Fruit fly (Drosophila melanogaster) whole organism, embryonic: ENCODE results near the gene Tg.

ENCODE experiments used
- Antp ChIP-seq: fragments of 200-800 bp; sonication (Bioruptor generic); optimal IDR thresholded peaks from 3 replicates; lab custom pipeline; 2016; ENCODE audit warnings: missing biosample characterization, missing genetic modification characterization
- Atf3 ChIP-seq: fragments of 200-800 bp; sonication (Bioruptor generic); optimal IDR thresholded peaks from 3 replicates; lab custom pipeline; 2016; ENCODE audit warnings: missing biosample characterization, missing genetic modification characterization
- CG11093 ChIP-seq: fragments of 200-800 bp; sonication (Bioruptor generic); IDR thresholded peaks from 3 replicates; pipeline ENCODE4 v1.3.6; 2022; ENCODE audit warnings: missing biosample characterization, missing genetic modification characterization
- CG12155 ChIP-seq: fragments of 200-800 bp; sonication (Bioruptor generic); optimal IDR thresholded peaks from 3 replicates; lab custom pipeline; 2016; ENCODE audit warnings: missing biosample characterization, missing genetic modification characterization
- CG13287 ChIP-seq: fragments of 200-800 bp; sonication (Bioruptor generic); IDR thresholded peaks from 2 replicates; pipeline ENCODE4 v1.3.6; 2022; ENCODE audit warnings: missing biosample characterization, missing genetic modification characterization; ENCODE audit not compliant: partially characterized antibody
- CG13424 ChIP-seq: fragments of 200-800 bp; sonication (Bioruptor generic); optimal IDR thresholded peaks from 2 replicates; lab custom pipeline; 2019; ENCODE audit warnings: missing biosample characterization, mild to moderate bottlenecking, missing genetic modification characterization, moderate library complexity
- CG15073 ChIP-seq: fragments of 200-800 bp; sonication (Bioruptor generic); optimal IDR thresholded peaks from 2 replicates; lab custom pipeline; 2016; ENCODE audit warnings: missing biosample characterization, missing genetic modification characterization
- CG15514 ChIP-seq: fragments of 200-800 bp; sonication (Bioruptor generic); optimal IDR thresholded peaks from 3 replicates; lab custom pipeline; 2017; ENCODE audit warnings: missing biosample characterization, missing genetic modification characterization, mild to moderate bottlenecking, moderate library complexity, missing genetic modification reagents
- CG18011 ChIP-seq: fragments of 200-800 bp; sonication (Bioruptor generic); optimal IDR thresholded peaks from 2 replicates; lab custom pipeline; 2017; ENCODE audit warnings: missing biosample characterization, missing genetic modification characterization, mild to moderate bottlenecking, moderate library complexity, missing genotype
- CG34224 ChIP-seq: fragments of 200-800 bp; sonication (Bioruptor generic); IDR thresholded peaks from 3 replicates; pipeline ENCODE4 v1.3.6; 2022; ENCODE audit warnings: missing biosample characterization, missing genetic modification characterization; ENCODE audit not compliant: partially characterized antibody
- CG4617 ChIP-seq: fragments of 200-800 bp; sonication (Bioruptor generic); optimal IDR thresholded peaks from 3 replicates; lab custom pipeline; 2016; ENCODE audit warnings: missing biosample characterization, missing genetic modification characterization, borderline replicate concordance
- CG7839 ChIP-seq: fragments of 200-800 bp; sonication (Bioruptor generic); optimal IDR thresholded peaks from 3 replicates; lab custom pipeline; 2018; ENCODE audit warnings: missing biosample characterization, mild to moderate bottlenecking, missing genetic modification characterization, moderate library complexity
- CG7928 ChIP-seq: fragments of 200-800 bp; sonication (Bioruptor generic); optimal IDR thresholded peaks from 2 replicates; lab custom pipeline; 2017; ENCODE audit warnings: missing biosample characterization, mild to moderate bottlenecking, missing genetic modification characterization
- CG8388 ChIP-seq: fragments of 200-800 bp; sonication (Bioruptor generic); optimal IDR thresholded peaks from 2 replicates; lab custom pipeline; 2019; ENCODE audit warnings: missing biosample characterization, mild to moderate bottlenecking, missing genetic modification characterization, moderate library complexity
- CHES-1-like ChIP-seq: fragments of 200-800 bp; sonication (Bioruptor generic); optimal IDR thresholded peaks from 2 replicates; lab custom pipeline; 2016; ENCODE audit warnings: missing biosample characterization, missing genetic modification characterization
- Chrac-16 ChIP-seq: fragments of 200-800 bp; sonication (Bioruptor generic); optimal IDR thresholded peaks from 3 replicates; lab custom pipeline; 2016; ENCODE audit warnings: missing biosample characterization, missing genetic modification characterization
- CrebB ChIP-seq: fragments of 200-800 bp; sonication (Bioruptor generic); optimal IDR thresholded peaks from 3 replicates; lab custom pipeline; 2018; ENCODE audit warnings: missing biosample characterization, mild to moderate bottlenecking, missing genetic modification characterization
- D ChIP-seq, 2 experiments: fragments of 200-800 bp in 1 of 2; fragments of >200 bp in 1 of 2; sonication (Bioruptor generic) in 1 of 2; optimal IDR thresholded peaks; 2 replicates in 1 of 2; 3 replicates in 1 of 2; lab custom pipeline; 2017; ENCODE audit warnings: mild to moderate bottlenecking in 1 of 2, missing biosample characterization in 1 of 2, missing genetic modification characterization in 1 of 2, missing genetic modification reagents in 1 of 2
- Doc2 ChIP-seq: fragments of 200-800 bp; sonication (Bioruptor generic); IDR thresholded peaks from 2 replicates; pipeline ENCODE4 v1.3.6; 2022; ENCODE audit warnings: missing biosample characterization, missing genetic modification characterization
- GATAe ChIP-seq: fragments of 200-800 bp; sonication (Bioruptor generic); conservative IDR thresholded peaks from 2 replicates; pipeline ENCODE4 v1.3.6; 2022; ENCODE audit warnings: missing biosample characterization, missing genetic modification characterization
- Lpt ChIP-seq: fragments of >200 bp; optimal IDR thresholded peaks from 2 replicates; lab custom pipeline; 2018; ENCODE audit warnings: missing biosample characterization, missing genetic modification characterization
- NC2α ChIP-seq: fragments of 200-800 bp; sonication (Bioruptor generic); optimal IDR thresholded peaks from 2 replicates; lab custom pipeline; 2016; ENCODE audit warnings: missing biosample characterization, missing genetic modification characterization
- Neu2 ChIP-seq: fragments of 200-800 bp; sonication (Bioruptor generic); optimal IDR thresholded peaks from 3 replicates; lab custom pipeline; 2016; ENCODE audit warnings: missing biosample characterization, missing genetic modification characterization, borderline replicate concordance
- Pdp1 ChIP-seq, 2 experiments: fragments of 200-800 bp; sonication (Bioruptor generic); optimal IDR thresholded peaks; 3 replicates each; lab custom pipeline; 2016; ENCODE audit warnings: missing biosample characterization in 2 of 2, missing genetic modification characterization in 2 of 2, mild to moderate bottlenecking in 1 of 2, moderate library complexity in 1 of 2
- Ravus ChIP-seq: fragments of 200-800 bp; sonication (Bioruptor generic); IDR thresholded peaks from 2 replicates; pipeline ENCODE4 v1.3.6; 2022; ENCODE audit warnings: missing biosample characterization, missing genetic modification characterization
- TFAM ChIP-seq: fragments of 200-800 bp; sonication (Bioruptor generic); optimal IDR thresholded peaks from 2 replicates; lab custom pipeline; 2017; ENCODE audit warnings: missing biosample characterization, missing genetic modification characterization, inconsistent platforms
- Tbp ChIP-seq: fragments of >200 bp; optimal IDR thresholded peaks from 2 replicates; lab custom pipeline; 2018; ENCODE audit warnings: missing biosample characterization, missing genetic modification characterization
- az2 ChIP-seq: fragments of 200-800 bp; sonication (Bioruptor generic); optimal IDR thresholded peaks from 3 replicates; lab custom pipeline; 2016; ENCODE audit warnings: missing biosample characterization, missing genetic modification characterization
- bbx ChIP-seq: fragments of 200-800 bp; sonication (Bioruptor generic); IDR thresholded peaks from 2 replicates; pipeline ENCODE4 v1.3.6; 2022; ENCODE audit warnings: missing biosample characterization, missing genetic modification characterization; ENCODE audit not compliant: partially characterized antibody
- btn ChIP-seq: fragments of 200-800 bp; sonication (Bioruptor generic); optimal IDR thresholded peaks from 2 replicates; lab custom pipeline; 2016; ENCODE audit warnings: missing biosample characterization, missing genetic modification characterization
- dimm ChIP-seq: fragments of 200-800 bp; sonication (Bioruptor generic); IDR thresholded peaks from 2 replicates; pipeline ENCODE4 v1.3.6; 2022; ENCODE audit warnings: missing biosample characterization, missing genetic modification characterization
- emc ChIP-seq: fragments of 200-800 bp; sonication (Bioruptor generic); optimal IDR thresholded peaks from 2 replicates; lab custom pipeline; 2016; ENCODE audit warnings: missing biosample characterization, missing genetic modification characterization
- en ChIP-seq: fragments of 200-800 bp; sonication (Bioruptor generic); optimal IDR thresholded peaks from 2 replicates; lab custom pipeline; 2016; ENCODE audit warnings: missing biosample characterization, missing genetic modification characterization
- eyg ChIP-seq: fragments of 200-800 bp; sonication (Bioruptor generic); optimal IDR thresholded peaks from 3 replicates; lab custom pipeline; 2016; ENCODE audit warnings: missing biosample characterization, missing genetic modification characterization
- gcm2 ChIP-seq: fragments of 200-800 bp; sonication (Bioruptor generic); optimal IDR thresholded peaks from 2 replicates; lab custom pipeline; 2016; ENCODE audit warnings: missing biosample characterization, missing genetic modification characterization
- gro ChIP-seq: fragments of 200-800 bp; sonication (Bioruptor generic); optimal IDR thresholded peaks from 2 replicates; lab custom pipeline; 2016; ENCODE audit warnings: missing biosample characterization, missing genetic modification characterization
- her ChIP-seq: fragments of 200-800 bp; sonication (Bioruptor generic); optimal IDR thresholded peaks from 2 replicates; lab custom pipeline; 2016; ENCODE audit warnings: missing biosample characterization, missing genetic modification characterization
- kni ChIP-seq: fragments of 200-800 bp; sonication (Bioruptor generic); optimal IDR thresholded peaks from 3 replicates; lab custom pipeline; 2017; ENCODE audit warnings: mild to moderate bottlenecking, missing biosample characterization, missing genetic modification reagents, missing genetic modification characterization
- knrl ChIP-seq: fragments of 200-800 bp; sonication (Bioruptor generic); IDR thresholded peaks from 3 replicates; pipeline ENCODE4 v1.3.6; 2022; ENCODE audit warnings: missing biosample characterization, missing genetic modification characterization; ENCODE audit not compliant: partially characterized antibody
- maf-S ChIP-seq: fragments of 200-800 bp; sonication (Bioruptor generic); optimal IDR thresholded peaks from 2 replicates; lab custom pipeline; 2016; ENCODE audit warnings: missing biosample characterization, missing genetic modification characterization
- nau ChIP-seq: fragments of 200-800 bp; sonication (Bioruptor generic); optimal IDR thresholded peaks from 3 replicates; lab custom pipeline; 2017; ENCODE audit warnings: missing biosample characterization, mild to moderate bottlenecking, missing genetic modification characterization, missing genetic modification reagents
- nom ChIP-seq: fragments of 200-800 bp; sonication (Bioruptor generic); optimal IDR thresholded peaks from 2 replicates; lab custom pipeline; 2017; ENCODE audit warnings: missing biosample characterization, missing genetic modification characterization, mild to moderate bottlenecking, moderate library complexity, missing genetic modification reagents
- pho ChIP-seq: fragments of 200-800 bp; sonication (Bioruptor generic); optimal IDR thresholded peaks from 2 replicates; lab custom pipeline; 2016; ENCODE audit warnings: missing biosample characterization, missing genetic modification characterization
- pum ChIP-seq: fragments of 200-800 bp; sonication (Bioruptor generic); optimal IDR thresholded peaks from 2 replicates; lab custom pipeline; 2016; ENCODE audit warnings: missing biosample characterization, missing genetic modification characterization
- scrt ChIP-seq: fragments of 200-800 bp; sonication (Bioruptor generic); optimal IDR thresholded peaks from 2 replicates; lab custom pipeline; 2018; ENCODE audit warnings: missing biosample characterization, mild to moderate bottlenecking, missing genetic modification characterization, moderate library complexity
- stwl ChIP-seq: fragments of 200-800 bp; sonication (Bioruptor generic); optimal IDR thresholded peaks from 3 replicates; lab custom pipeline; 2018; ENCODE audit warnings: missing biosample characterization, mild to moderate bottlenecking, missing genetic modification characterization, moderate library complexity
- tup ChIP-seq: fragments of 200-800 bp; sonication (Bioruptor generic); optimal IDR thresholded peaks from 2 replicates; lab custom pipeline; 2016; ENCODE audit warnings: missing biosample characterization, mild to moderate bottlenecking, missing genetic modification characterization, moderate library complexity

The Tg gene

DNA sequence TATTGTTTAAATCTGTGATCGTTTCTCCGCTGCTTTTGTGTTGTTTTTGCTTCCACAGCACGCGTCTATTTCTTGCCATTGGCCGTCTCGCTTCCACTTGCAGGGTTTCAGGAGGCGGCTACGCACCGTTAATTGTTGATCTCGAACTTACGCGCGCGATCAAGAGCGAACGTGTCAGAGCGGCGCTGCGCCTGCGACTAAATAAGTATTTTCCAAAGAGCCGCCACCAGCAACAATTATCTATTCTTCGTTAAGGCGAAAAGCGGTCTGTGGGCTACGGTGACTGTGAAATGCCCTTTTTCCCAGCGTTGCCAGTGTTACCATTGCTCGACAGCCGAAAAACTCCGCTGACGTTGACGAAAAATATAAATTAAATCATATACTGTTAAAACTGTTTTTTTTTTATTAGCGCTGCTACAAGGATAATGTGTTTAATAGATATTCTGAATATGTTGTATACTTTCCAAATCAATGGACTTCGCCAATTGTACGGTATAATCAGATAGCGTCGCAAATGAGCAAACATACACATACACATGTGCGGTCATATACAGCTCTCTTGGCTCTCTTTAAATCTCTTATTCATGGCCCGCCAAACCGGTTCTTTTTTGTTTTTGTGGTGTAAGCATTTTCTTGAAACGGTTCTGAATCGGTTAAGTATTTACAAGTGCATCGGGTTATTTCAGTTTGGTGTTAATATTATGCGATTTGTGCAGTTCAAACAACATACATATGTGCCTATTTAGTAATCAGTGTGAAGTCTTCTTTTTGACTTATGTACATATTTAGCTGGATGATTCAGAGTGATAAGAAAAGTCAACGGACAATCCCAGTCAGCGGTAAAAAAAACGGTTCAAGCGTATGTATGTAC lies 17.0 kb upstream of the Tg start, which contains the start of gene pes (continued):
- TF ChIP-seq Neu2 (GFP tag; lab: Kevin White, UChicago) (peak; percentile 62), CrebB (tag; lab: Kevin White, UChicago) (peak; percentile 24), Pdp1 (GFP tag; optimal IDR thresholded peaks at IDR 0.05; lab: Kevin White, UChicago) (peak; percentile 86 to 95), D (optimal IDR thresholded peaks at IDR 0.05; lab: Kevin White, UChicago) (no peak), D (GFP tag; optimal IDR thresholded peaks at IDR 0.05; lab: Kevin White, UChicago) (peak; percentile 90), eyg (GFP tag; lab: Kevin White, UChicago) (peak; percentile 59), CG15514 (peak; percentile 83), pho (GFP tag; lab: Kevin White, UChicago) (peak; percentile 82), CG7839 (tag; lab: Kevin White, UChicago) (peak; percentile 96), her (GFP tag; lab: Kevin White, UChicago) (peak; percentile 72), Ravus (GFP tag; lab: Robert Waterston, UW) (peak; percentile 78), CG8388 (GFP tag; lab: Kevin White, UChicago) (no peak), knrl (GFP tag; lab: Robert Waterston, UW) (peak; percentile 28; the same call in 1 of the 3 replicates), CG13424 (tag; lab: Kevin White, UChicago) (peak; percentile 20), tup (GFP tag; lab: Kevin White, UChicago) (peak; percentile 90), maf-S (GFP tag; lab: Kevin White, UChicago) (peak; percentile 74), CG18011 (GFP tag; lab: Kevin White, UChicago) (no peak), CG13287 (GFP tag; lab: Robert Waterston, UW) (peak; percentile 56; the same call in 1 of the 2 replicates), CG11093 (GFP tag; lab: Robert Waterston, UW) (peak; percentile 92), CG4617 (GFP tag; lab: Kevin White, UChicago) (no peak), en (peak; percentile 79), CG15073 (GFP tag; lab: Kevin White, UChicago) (no peak), btn (GFP tag; lab: Kevin White, UChicago) (peak; percentile 59), CG12155 (GFP tag; lab: Kevin White, UChicago) (peak; percentile 77), dimm (GFP tag; lab: Robert Waterston, UW) (peak; percentile 71; the same call in 1 of the 2 replicates), scrt (GFP tag; lab: Kevin White, UChicago) (peak; percentile 93), Tbp (no peak), CHES-1-like (GFP tag; lab: Kevin White, UChicago) (no peak), CG34224 (GFP tag; lab: Robert Waterston, UW) (peak; percentile 40), GATAe (GFP tag; lab: Robert Waterston, UW) (peak; percentile 95), Lpt (GFP tag; lab: Kevin White, UChicago) (no peak), stwl (tag; lab: Kevin White, UChicago) (peak; percentile 20), gro (GFP tag; lab: Kevin White, UChicago) (peak; percentile 92), Antp (GFP tag; lab: Kevin White, UChicago) (peak; percentile 81), az2 (GFP tag; lab: Kevin White, UChicago) (peak; percentile 86), pum (GFP tag; lab: Kevin White, UChicago) (peak; percentile 88), CG7928 (GFP tag; lab: Kevin White, UChicago) (peak; percentile 49), kni (GFP tag; lab: Kevin White, UChicago) (peak; percentile 94), nom (GFP tag; lab: Kevin White, UChicago) (peak; percentile 91), TFAM (peak; percentile 65), emc (GFP tag; lab: Kevin White, UChicago) (peak; percentile 70), Doc2 (GFP tag; lab: Robert Waterston, UW) (peak; percentile 68; the same call in 1 of the 2 replicates), nau (peak; percentile 92), bbx (GFP tag; lab: Robert Waterston, UW) (peak; percentile 56; the same call in 1 of the 2 replicates), gcm2 (GFP tag; lab: Kevin White, UChicago) (no peak), NC2α (GFP tag; lab: Kevin White, UChicago) (peak; percentile 39), Chrac-16 (GFP tag; lab: Kevin White, UChicago) (peak; percentile 8), Atf3 (GFP tag; lab: Kevin White, UChicago) (peak; percentile 60)
